Fruit fly (Drosophila melanogaster): ENCODE measurements around the gene CG10472.

Gene CG10472

dm6 chr3L:6054803-6055202 is 7.9 kb downstream of the CG10472 start, which contains the start of gene tant (continued):
- TF ChIP-seq CG17359 (tag; optimal IDR thresholded peaks at IDR 0.05) = no peak
- TF ChIP-seq lilli (GFP tag; optimal IDR thresholded peaks at IDR 0.05) = no peak
- TF ChIP-seq CG7556 (GFP tag; optimal IDR thresholded peaks at IDR 0.05) = no peak
- TF ChIP-seq oc (tag; optimal IDR thresholded peaks at IDR 0.05) = no peak
- TF ChIP-seq Rx (GFP tag; IDR thresholded peaks at IDR 0.05) = no peak
- TF ChIP-seq z (GFP tag; IDR thresholded peaks at IDR 0.05) = no peak
- TF ChIP-seq CG2712 (tag; optimal IDR thresholded peaks at IDR 0.05) = peak; percentile 22
- TF ChIP-seq lola (GFP tag; optimal IDR thresholded peaks at IDR 0.05) = no peak
- TF ChIP-seq CG12942 (GFP tag; optimal IDR thresholded peaks at IDR 0.05) = no peak
- no peak for TF ChIP-seq CG11093 (GFP tag; IDR thresholded peaks at IDR 0.05)
- no peak for TF ChIP-seq pho (GFP tag; optimal IDR thresholded peaks at IDR 0.05)
- no peak for TF ChIP-seq en (GFP tag; optimal IDR thresholded peaks at IDR 0.05)
- TF ChIP-seq kni (GFP tag; optimal IDR thresholded peaks at IDR 0.05) = no peak
- no peak for TF ChIP-seq pros (GFP tag; optimal IDR thresholded peaks at IDR 0.05)
- TF ChIP-seq CG8924 (tag; optimal IDR thresholded peaks at IDR 0.05) = no peak
- TF ChIP-seq ro (GFP tag; IDR thresholded peaks at IDR 0.05) = no peak
- TF ChIP-seq pfk (GFP tag; optimal IDR thresholded peaks at IDR 0.05) = no peak
- TF ChIP-seq CG8388 (GFP tag; optimal IDR thresholded peaks at IDR 0.05) = no peak
- peak; percentile 26; the same call in 1 of the 3 replicates for TF ChIP-seq row (GFP tag; IDR thresholded peaks at IDR 0.05)
- no peak for TF ChIP-seq toy (GFP tag; IDR thresholded peaks at IDR 0.05)
- TF ChIP-seq jigr1 (GFP tag; IDR thresholded peaks at IDR 0.05) = no peak
- no peak for TF ChIP-seq otp (GFP tag; IDR thresholded peaks at IDR 0.05)
- TF ChIP-seq br (optimal IDR thresholded peaks at IDR 0.05) = no peak
- no peak for TF ChIP-seq CG1233 (GFP tag; optimal IDR thresholded peaks at IDR 0.05)
- TF ChIP-seq Nf-YC (tag; optimal IDR thresholded peaks at IDR 0.05) = peak; percentile 95
- no peak for TF ChIP-seq wor (GFP tag; IDR thresholded peaks at IDR 0.05)
- TF ChIP-seq ac (GFP tag; optimal IDR thresholded peaks at IDR 0.05) = no peak
- TF ChIP-seq abd-A (tag; optimal IDR thresholded peaks at IDR 0.05) = no peak
- no peak for TF ChIP-seq Ssrp (tag; optimal IDR thresholded peaks at IDR 0.05)
- no peak for TF ChIP-seq twi (tag; optimal IDR thresholded peaks at IDR 0.05)
- TF ChIP-seq CG34224 (GFP tag; IDR thresholded peaks at IDR 0.05; ENCODE audit: partially characterized antibody) = peak; percentile 81
- no peak for TF ChIP-seq Dip2 (GFP tag; IDR thresholded peaks at IDR 0.05)
- TF ChIP-seq lbe (GFP tag; optimal IDR thresholded peaks at IDR 0.05) = no peak
- peak; percentile 41 for TF ChIP-seq Camta (GFP tag; optimal IDR thresholded peaks at IDR 0.05)
- peak; percentile 90 for TF ChIP-seq CG6791 (GFP tag; IDR thresholded peaks at IDR 0.05; ENCODE audit: partially characterized antibody)
- no peak for TF ChIP-seq E2f1 (GFP tag; IDR thresholded peaks at IDR 0.05)
- TF ChIP-seq tup (GFP tag; optimal IDR thresholded peaks at IDR 0.05) = no peak
- TF ChIP-seq Abd-B (GFP tag; optimal IDR thresholded peaks at IDR 0.05) = peak; percentile 43
- no peak for TF ChIP-seq tin (GFP tag; optimal IDR thresholded peaks at IDR 0.05)
- no peak for TF ChIP-seq Fer2 (tag; optimal IDR thresholded peaks at IDR 0.05)
- peak in 1 of 2 experiments; percentile 13 for TF ChIP-seq chif (GFP tag; optimal IDR thresholded peaks at IDR 0.05)
- no peak for TF ChIP-seq Vsx1 (GFP tag; optimal IDR thresholded peaks at IDR 0.05)
- no peak for TF ChIP-seq danr (GFP tag; IDR thresholded peaks at IDR 0.05)
- peak; percentile 85 for TF ChIP-seq bbx (GFP tag; IDR thresholded peaks at IDR 0.05; ENCODE audit: partially characterized antibody)
- no peak for TF ChIP-seq cad (GFP tag; optimal IDR thresholded peaks at IDR 0.05)
- TF ChIP-seq knrl (GFP tag; IDR thresholded peaks at IDR 0.05; ENCODE audit: partially characterized antibody) = peak; percentile 97
- TF ChIP-seq CG3838 (GFP tag; optimal IDR thresholded peaks at IDR 0.05) = no peak
- TF ChIP-seq CG12299 (tag; optimal IDR thresholded peaks at IDR 0.05) = no peak
- no peak for TF ChIP-seq Elba2 (GFP tag; optimal IDR thresholded peaks at IDR 0.05)
- TF ChIP-seq lov (optimal IDR thresholded peaks at IDR 0.05) = no peak
- TF ChIP-seq lov (GFP tag; IDR thresholded peaks at IDR 0.05) = no peak
- no peak for TF ChIP-seq Drgx (GFP tag; IDR thresholded peaks at IDR 0.05)

Measured in whole organism, embryonic.